Fruit fly (Drosophila melanogaster) whole organism, embryonic: ENCODE data around the gene PolQ.

Experiments
- CG10267 ChIP-seq: fragments of 200-800 bp; sonication (Bioruptor generic); optimal IDR thresholded peaks from 2 replicates; lab custom pipeline; 2018; ENCODE audit warnings: missing biosample characterization, mild to moderate bottlenecking, missing genetic modification characterization, moderate library complexity
- CG10543 ChIP-seq: fragments of 200-800 bp; sonication (Bioruptor generic); optimal IDR thresholded peaks from 3 replicates; lab custom pipeline; 2017; ENCODE audit warnings: missing biosample characterization, mild to moderate bottlenecking, missing genetic modification characterization, moderate library complexity
- CG13624 ChIP-seq: fragments of 200-800 bp; sonication (Bioruptor generic); optimal IDR thresholded peaks from 2 replicates; lab custom pipeline; 2016; ENCODE audit warnings: missing biosample characterization, missing genetic modification characterization
- CG15514 ChIP-seq: fragments of 200-800 bp; sonication (Bioruptor generic); optimal IDR thresholded peaks from 3 replicates; lab custom pipeline; 2017; ENCODE audit warnings: missing biosample characterization, missing genetic modification characterization, mild to moderate bottlenecking, moderate library complexity, missing genetic modification reagents
- CG17328 ChIP-seq: fragments of 200-800 bp; sonication (Bioruptor generic); IDR thresholded peaks from 2 replicates; pipeline ENCODE4 v1.3.6; 2022; ENCODE audit warnings: missing biosample characterization, missing genetic modification characterization
- CG32532 ChIP-seq: fragments of 200-800 bp; sonication (Bioruptor generic); IDR thresholded peaks from 2 replicates; pipeline ENCODE4 v1.3.6; 2022; ENCODE audit warnings: missing biosample characterization, missing genetic modification characterization
- CG34376 ChIP-seq: fragments of 200-800 bp; sonication (Bioruptor generic); optimal IDR thresholded peaks from 2 replicates; lab custom pipeline; 2018; ENCODE audit warnings: missing biosample characterization, mild to moderate bottlenecking, missing genetic modification characterization
- CG42726 ChIP-seq: fragments of 200-800 bp; sonication (Bioruptor generic); IDR thresholded peaks from 2 replicates; pipeline ENCODE4 v1.3.6; 2022; ENCODE audit warnings: missing biosample characterization, missing genetic modification characterization; ENCODE audit not compliant: partially characterized antibody
- CG4617 ChIP-seq: fragments of 200-800 bp; sonication (Bioruptor generic); optimal IDR thresholded peaks from 3 replicates; lab custom pipeline; 2016; ENCODE audit warnings: missing biosample characterization, missing genetic modification characterization, borderline replicate concordance
- CG5180 ChIP-seq: fragments of 200-800 bp; sonication (Bioruptor generic); optimal IDR thresholded peaks from 3 replicates; lab custom pipeline; 2017; ENCODE audit warnings: missing biosample characterization, missing genetic modification characterization, mild to moderate bottlenecking, moderate library complexity, missing genetic modification reagents
- CG6765 ChIP-seq: fragments of 200-800 bp; sonication (Bioruptor generic); optimal IDR thresholded peaks from 3 replicates; lab custom pipeline; 2017; ENCODE audit warnings: missing biosample characterization, mild to moderate bottlenecking, missing genetic modification characterization
- Dek ChIP-seq: fragments of 200-800 bp; sonication (Bioruptor generic); optimal IDR thresholded peaks from 3 replicates; lab custom pipeline; 2019; ENCODE audit warnings: missing biosample characterization, mild to moderate bottlenecking, missing genetic modification characterization, moderate library complexity
- Dp ChIP-seq: fragments of 200-800 bp; sonication (Bioruptor generic); optimal IDR thresholded peaks from 2 replicates; lab custom pipeline; 2018; ENCODE audit warnings: missing biosample characterization, mild to moderate bottlenecking, missing genetic modification characterization, moderate library complexity
- E2f1 ChIP-seq: fragments of 200-800 bp; sonication (Bioruptor generic); IDR thresholded peaks from 2 replicates; pipeline ENCODE4 v1.3.6; 2022; ENCODE audit warnings: missing biosample characterization, missing genetic modification characterization
- Eip74EF ChIP-seq, 2 experiments: fragments of 200-800 bp in 1 of 2; fragments of >200 bp in 1 of 2; sonication (Bioruptor generic) in 1 of 2; optimal IDR thresholded peaks; 2 replicates each; lab custom pipeline; 2017 to 2019; ENCODE audit warnings: missing biosample characterization in 2 of 2, missing genetic modification characterization in 2 of 2, mild to moderate bottlenecking in 1 of 2, moderate library complexity in 1 of 2
- Ets97D ChIP-seq: fragments of 200-800 bp; sonication (Bioruptor generic); optimal IDR thresholded peaks from 3 replicates; lab custom pipeline; 2016; ENCODE audit warnings: missing biosample characterization, missing genetic modification characterization
- Hr3 ChIP-seq: fragments of 200-800 bp; sonication (Bioruptor generic); optimal IDR thresholded peaks from 3 replicates; lab custom pipeline; 2016; ENCODE audit warnings: missing biosample characterization, missing genetic modification characterization
- Hr78 ChIP-seq, 2 experiments: fragments of 200-800 bp in 1 of 2; fragments of >200 bp in 1 of 2; sonication (Bioruptor generic) in 1 of 2; optimal IDR thresholded peaks; 2 replicates each; lab custom pipeline; 2017 to 2019; ENCODE audit warnings: missing biosample characterization in 2 of 2, missing genetic modification characterization in 2 of 2, mild to moderate bottlenecking in 1 of 2, moderate library complexity in 1 of 2
- Hsf ChIP-seq: fragments of 200-800 bp; sonication (Bioruptor generic); optimal IDR thresholded peaks from 3 replicates; lab custom pipeline; 2016; ENCODE audit warnings: missing biosample characterization, missing genetic modification characterization
- MBD-R2 ChIP-seq: fragments of 200-800 bp; sonication (Bioruptor generic); IDR thresholded peaks from 2 replicates; pipeline ENCODE4 v1.3.6; 2022; ENCODE audit warnings: missing biosample characterization, missing genetic modification characterization
- MESR4 ChIP-seq: fragments of 200-800 bp; sonication (Bioruptor generic); optimal IDR thresholded peaks from 2 replicates; lab custom pipeline; 2018; ENCODE audit warnings: missing biosample characterization, mild to moderate bottlenecking, missing genetic modification characterization, moderate library complexity
- Med ChIP-seq: fragments of 200-800 bp; sonication (Bioruptor generic); peaks from one replicate; lab custom pipeline; 2016; ENCODE audit warnings: missing biosample characterization, missing genetic modification characterization, mild to moderate bottlenecking, inconsistent platforms, moderate library complexity
- Pdp1 ChIP-seq, 2 experiments: fragments of 200-800 bp; sonication (Bioruptor generic); optimal IDR thresholded peaks; 3 replicates each; lab custom pipeline; 2016; ENCODE audit warnings: missing biosample characterization in 2 of 2, missing genetic modification characterization in 2 of 2, mild to moderate bottlenecking in 1 of 2, moderate library complexity in 1 of 2
- al ChIP-seq: fragments of 200-800 bp; sonication (Bioruptor generic); IDR thresholded peaks from 2 replicates; pipeline ENCODE4 v1.3.6; 2022; ENCODE audit warnings: missing biosample characterization, missing genetic modification characterization
- aop ChIP-seq: fragments of 200-800 bp; sonication (Bioruptor generic); IDR thresholded peaks from 2 replicates; pipeline ENCODE4 v1.3.6; 2022; ENCODE audit warnings: missing biosample characterization, missing genetic modification characterization
- chinmo ChIP-seq: fragments of 200-800 bp; sonication (Bioruptor generic); IDR thresholded peaks from 4 replicates; pipeline ENCODE4 v1.3.6; 2022; ENCODE audit warnings: missing biosample characterization, missing genetic modification characterization; ENCODE audit not compliant: partially characterized antibody
- cwo ChIP-seq: fragments of 200-800 bp; sonication (Bioruptor generic); optimal IDR thresholded peaks from 3 replicates; lab custom pipeline; 2017; ENCODE audit warnings: missing biosample characterization, missing genetic modification characterization, mild to moderate bottlenecking, moderate library complexity, missing genetic modification reagents
- gce ChIP-seq: fragments of 200-800 bp; sonication (Bioruptor generic); IDR thresholded peaks from 3 replicates; pipeline ENCODE4 v1.3.6; 2022; ENCODE audit warnings: missing biosample characterization, missing genetic modification characterization
- gsb-n ChIP-seq: fragments of 200-800 bp; sonication (Bioruptor generic); optimal IDR thresholded peaks from 3 replicates; lab custom pipeline; 2018; ENCODE audit warnings: missing biosample characterization, mild to moderate bottlenecking, missing genetic modification characterization
- insv ChIP-seq, 2 experiments: fragments of 200-800 bp; sonication (Bioruptor generic); optimal IDR thresholded peaks; 3 replicates each; lab custom pipeline; 2016 to 2018; ENCODE audit warnings: missing biosample characterization in 2 of 2, missing genetic modification characterization in 2 of 2
- jumu ChIP-seq: fragments of 200-800 bp; sonication (Bioruptor generic); optimal IDR thresholded peaks from 3 replicates; lab custom pipeline; 2016; ENCODE audit warnings: missing biosample characterization, missing genetic modification characterization
- lola ChIP-seq, 3 experiments: fragments of >200 bp in 2 of 3; fragments of 200-800 bp in 1 of 3; sonication (Bioruptor generic) in 1 of 3; optimal IDR thresholded peaks; 2 replicates each; lab custom pipeline; 2017 to 2019; ENCODE audit warnings: missing biosample characterization in 3 of 3, missing genetic modification characterization in 3 of 3, mild to moderate bottlenecking in 1 of 3, moderate library complexity in 1 of 3
- row ChIP-seq: fragments of 200-800 bp; sonication (Bioruptor generic); IDR thresholded peaks from 3 replicates; pipeline ENCODE4 v1.3.6; 2022; ENCODE audit warnings: missing biosample characterization, missing genetic modification characterization
- salm ChIP-seq: fragments of 200-800 bp; sonication (Bioruptor generic); optimal IDR thresholded peaks from 2 replicates; lab custom pipeline; 2018; ENCODE audit warnings: missing biosample characterization, mild to moderate bottlenecking, missing genetic modification characterization
- sens ChIP-seq: fragments of 200-800 bp; sonication (Bioruptor generic); peaks from one replicate; lab custom pipeline; 2016; ENCODE audit warnings: missing biosample characterization, missing genetic modification characterization
- stc ChIP-seq: fragments of 200-800 bp; sonication (Bioruptor generic); IDR thresholded peaks from 2 replicates; pipeline ENCODE4 v1.3.6; 2022; ENCODE audit warnings: missing biosample characterization, missing genetic modification characterization
- sug ChIP-seq: fragments of 200-800 bp; optimal IDR thresholded peaks from 2 replicates; lab custom pipeline; 2019; ENCODE audit warnings: missing biosample characterization, mild to moderate bottlenecking, missing genetic modification characterization, moderate library complexity
- tll ChIP-seq, 2 experiments: fragments of 200-800 bp in 1 of 2; fragments of >200 bp in 1 of 2; sonication (Bioruptor generic) in 1 of 2; optimal IDR thresholded peaks; 2 replicates each; lab custom pipeline; 2017 to 2019; ENCODE audit warnings: missing biosample characterization in 2 of 2, missing genetic modification characterization in 2 of 2, mild to moderate bottlenecking in 1 of 2, moderate library complexity in 1 of 2
- tup ChIP-seq: fragments of 200-800 bp; sonication (Bioruptor generic); optimal IDR thresholded peaks from 2 replicates; lab custom pipeline; 2016; ENCODE audit warnings: missing biosample characterization, mild to moderate bottlenecking, missing genetic modification characterization, moderate library complexity
- unc-4 ChIP-seq: fragments of 200-800 bp; sonication (Bioruptor generic); IDR thresholded peaks from 2 replicates; pipeline ENCODE4 v1.3.6; 2022; ENCODE audit warnings: missing biosample characterization, missing genetic modification characterization; ENCODE audit not compliant: partially characterized antibody

The PolQ gene

DNA sequence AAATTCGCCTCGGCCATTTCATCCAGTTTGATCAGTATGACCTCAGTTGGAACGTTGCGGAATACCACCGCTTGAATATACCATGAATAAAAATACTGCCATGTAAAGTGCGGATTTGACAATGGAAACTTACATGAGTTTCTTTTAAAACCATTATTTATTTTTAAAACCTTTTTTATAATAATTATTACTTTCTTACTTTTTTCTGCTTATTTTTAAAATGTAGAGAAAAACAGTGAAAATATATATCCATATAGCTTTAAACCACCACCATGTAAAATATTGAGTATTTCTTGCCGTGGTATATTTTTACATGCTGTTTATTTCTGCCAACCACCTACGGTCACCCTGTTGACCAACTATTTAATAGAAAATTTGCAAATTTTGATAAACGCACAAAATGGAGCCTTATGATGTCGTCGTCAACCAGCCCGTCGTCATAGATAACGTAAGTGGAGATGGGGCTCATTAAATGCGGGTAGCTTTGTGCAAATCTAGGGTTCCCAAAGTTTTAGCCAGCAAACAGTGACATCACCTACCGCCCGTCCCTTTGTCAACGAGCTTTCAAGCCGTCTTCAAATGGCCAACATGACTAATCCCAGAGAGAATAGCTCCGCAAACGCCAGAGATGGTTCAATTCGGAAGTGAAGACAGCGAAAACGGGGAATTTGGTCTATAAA is 20.5 kb downstream of the PolQ start, which contains the start of gene Arp1 (continued):
- TF ChIP-seq gsb-n (tag; lab: Kevin White, UChicago) (peak; percentile 13), Dek (peak; percentile 33), lola (GFP tag; optimal IDR thresholded peaks at IDR 0.05; lab: Kevin White, UChicago) (no peak), CG42726 (GFP tag; lab: Robert Waterston, UW) (0 out of 2 replicates have a peak, but pooled peaks have one; percentile 5), MESR4 (GFP tag; lab: Kevin White, UChicago) (peak; percentile 89), unc-4 (GFP tag; lab: Robert Waterston, UW) (0 out of 2 replicates have a peak, but pooled peaks have one; percentile 19), MBD-R2 (GFP tag; lab: Robert Waterston, UW) (peak; percentile 40; the same call in 1 of the 2 replicates), Ets97D (peak; percentile 2), Med (GFP tag; lab: Kevin White, UChicago) (peak; percentile 8), insv (GFP tag; optimal IDR thresholded peaks at IDR 0.05; lab: Kevin White, UChicago) (no peak), Dp (GFP tag; lab: Kevin White, UChicago) (peak; percentile 30), stc (GFP tag; lab: Robert Waterston, UW) (no peak)
- TF ChIP-seq, all 482 proteins: peak for 39

DNA sequence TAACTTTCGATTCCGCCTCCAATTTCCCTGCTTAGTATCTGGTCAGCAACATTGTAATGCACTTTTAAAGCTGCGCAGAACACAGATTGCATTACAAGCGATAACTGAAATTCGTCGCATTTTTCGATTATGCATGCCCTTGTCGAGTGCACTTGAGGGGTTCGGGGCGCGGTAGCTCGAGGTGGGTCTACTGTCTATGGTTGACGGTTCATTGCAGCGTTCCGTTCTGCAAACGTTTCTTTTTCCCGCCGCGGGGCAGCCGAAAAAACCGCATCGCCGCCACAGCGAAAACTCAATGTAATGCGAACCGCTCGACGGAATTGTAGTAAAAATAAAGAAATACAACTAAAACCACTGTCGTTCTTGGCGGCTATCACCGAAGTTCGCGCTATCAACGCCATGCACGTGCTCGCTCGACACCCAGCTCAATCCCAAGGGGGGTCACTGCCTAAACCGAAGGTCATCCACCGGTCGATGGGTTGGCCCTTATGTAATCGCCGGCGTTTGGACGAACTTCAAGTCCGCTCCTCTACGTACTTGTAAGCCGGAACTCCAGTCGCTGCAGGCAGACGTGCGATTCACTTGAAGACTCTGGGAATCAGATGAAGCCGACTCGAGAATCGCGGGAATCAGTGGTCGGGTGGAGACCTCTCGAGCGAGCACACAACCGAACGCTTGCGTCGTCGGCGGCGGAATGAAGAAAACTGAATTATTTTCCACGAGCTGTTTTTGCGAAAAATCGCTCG is 23.3 kb downstream of the PolQ start, which contains the start of gene kar:
Gene kar, minus strand, starts transcription at position 696 of the 746 bp plus-strand sequence.
- TF ChIP-seq chinmo (0 out of 4 replicates have a peak, but pooled peaks have one; percentile 31), CG10267 (tag; lab: Kevin White, UChicago) (no peak), sug (tag; lab: Kevin White, UChicago) (peak; percentile 14), Pdp1 (GFP tag; optimal IDR thresholded peaks at IDR 0.05; lab: Kevin White, UChicago) (peak in 1 of 2 experiments; percentile 70), CG15514 (GFP tag; lab: Kevin White, UChicago) (no peak), Med (GFP tag; lab: Kevin White, UChicago) (peak; percentile 28), cwo (GFP tag; lab: Kevin White, UChicago) (peak; percentile 53), tll (GFP tag; optimal IDR thresholded peaks at IDR 0.05; lab: Kevin White, UChicago) (no peak), MBD-R2 (GFP tag; lab: Robert Waterston, UW) (no peak)

DNA sequence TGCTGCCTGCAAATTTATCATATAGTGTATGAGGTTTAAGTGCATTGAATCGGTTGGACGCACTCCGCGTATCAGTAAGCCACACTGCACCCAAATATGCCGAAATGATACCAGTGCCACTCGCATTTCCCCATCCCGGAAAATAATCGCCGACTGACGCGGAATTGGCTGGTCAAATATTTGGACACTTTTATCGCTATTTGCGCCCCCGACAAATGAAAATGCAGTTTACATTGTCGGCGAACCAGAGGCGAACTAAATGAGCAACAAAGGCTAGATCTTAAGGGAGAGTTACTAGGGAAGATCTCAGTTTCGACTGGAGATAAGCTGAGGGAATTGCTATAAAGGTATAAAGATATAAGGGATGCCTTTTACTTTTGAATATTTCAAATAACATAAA is 24.0 kb downstream of the PolQ start:
- TF ChIP-seq E2f1 (no peak), CG6765 (no peak), insv (GFP tag; optimal IDR thresholded peaks at IDR 0.05; lab: Kevin White, UChicago) (no peak), sens (GFP tag; lab: Kevin White, UChicago) (peak; percentile 64), Eip74EF (GFP tag; optimal IDR thresholded peaks at IDR 0.05; lab: Kevin White, UChicago) (peak in 1 of 2 experiments; percentile 41), jumu (GFP tag; lab: Kevin White, UChicago) (no peak), salm (tag; lab: Kevin White, UChicago) (no peak)

- TF ChIP-seq al (GFP tag; lab: Robert Waterston, UW) (no peak), tup (no peak), CG17328 (GFP tag; lab: Robert Waterston, UW) (no peak), CG10543 (peak; percentile 36), Hr78 (GFP tag; optimal IDR thresholded peaks at IDR 0.05; lab: Kevin White, UChicago) (peak in 1 of 2 experiments; percentile 37), stc (GFP tag; lab: Robert Waterston, UW) (no peak), aop (no peak), gce (GFP tag; lab: Robert Waterston, UW) (no peak), sug (tag; lab: Kevin White, UChicago) (peak; percentile 54), Hsf (GFP tag; lab: Kevin White, UChicago) (no peak), row (no peak), CG5180 (GFP tag; lab: Kevin White, UChicago) (no peak), salm (tag; lab: Kevin White, UChicago) (no peak), CG32532 (GFP tag; lab: Robert Waterston, UW) (no peak), CG34376 (GFP tag; lab: Kevin White, UChicago) (peak; percentile 72), CG13624 (GFP tag; lab: Kevin White, UChicago) (no peak), Hr3 (GFP tag; lab: Kevin White, UChicago) (no peak), CG4617 (GFP tag; lab: Kevin White, UChicago) (no peak)
These were observed 26.8 kb downstream of the PolQ start for dm6 chr3R:12685290-12685689.
